Worm (Caenorhabditis elegans) whole organism, early embryonic: Measurements from ENCODE around the gene F19B2.6.

ENCODE experiments used
- B0310.2 ChIP-seq: sonication (generic microtip); optimal IDR thresholded peaks from 2 replicates; lab custom pipeline; 2016; ENCODE audit warnings: mild to moderate bottlenecking, missing genetic modification characterization, missing compliant biosample characterization
- F13C5.2 ChIP-seq: sonication (generic microtip); optimal IDR thresholded peaks from 2 replicates; lab custom pipeline; 2017; ENCODE audit warnings: mild to moderate bottlenecking, missing genetic modification characterization, inconsistent platforms, missing compliant biosample characterization
- ama-1 ChIP-seq: fragments of 150-350 bp; optimal IDR thresholded peaks from 2 replicates; lab custom pipeline; 2014
- ceh-13 ChIP-seq: fragments of 200-800 bp; sonication (Bioruptor generic); optimal IDR thresholded peaks from 2 replicates; lab custom pipeline; 2018; ENCODE audit warnings: mild to moderate bottlenecking, missing genetic modification characterization, missing compliant biosample characterization
- ceh-36 ChIP-seq: sonication (generic microtip); optimal IDR thresholded peaks from 2 replicates; lab custom pipeline; 2016; ENCODE audit warnings: missing genetic modification characterization, inconsistent platforms, missing compliant biosample characterization
- flt-1 ChIP-seq: fragments of 200-800 bp; sonication (Bioruptor generic); IDR thresholded peaks from 2 replicates; pipeline ENCODE4 v1.3.6; 2022; ENCODE audit warnings: missing genetic modification characterization, missing compliant biosample characterization
- hmbx-1 ChIP-seq: sonication (generic microtip); optimal IDR thresholded peaks from 2 replicates; lab custom pipeline; 2016; ENCODE audit warnings: mild to moderate bottlenecking, missing genetic modification characterization, missing compliant biosample characterization
- hmg-4 ChIP-seq: fragments of 200-800 bp; sonication (Bioruptor generic); optimal IDR thresholded peaks from 2 replicates; lab custom pipeline; 2018; ENCODE audit warnings: mild to moderate bottlenecking, missing genetic modification characterization, missing compliant biosample characterization
- hnd-1 ChIP-seq: sonication (generic microtip); optimal IDR thresholded peaks from 2 replicates; lab custom pipeline; 2016; ENCODE audit warnings: missing genetic modification characterization, missing compliant biosample characterization
- scrt-1 ChIP-seq: fragments of 200-800 bp; sonication (Bioruptor generic); IDR thresholded peaks from 2 replicates; pipeline ENCODE4 v1.3.6; 2022; ENCODE audit warnings: missing genetic modification characterization, missing compliant biosample characterization
- tbx-11 ChIP-seq: fragments of 200-800 bp; sonication (Bioruptor generic); IDR thresholded peaks from 2 replicates; pipeline ENCODE4 v1.3.6; 2022; ENCODE audit warnings: missing genetic modification characterization, missing compliant biosample characterization

DNA sequence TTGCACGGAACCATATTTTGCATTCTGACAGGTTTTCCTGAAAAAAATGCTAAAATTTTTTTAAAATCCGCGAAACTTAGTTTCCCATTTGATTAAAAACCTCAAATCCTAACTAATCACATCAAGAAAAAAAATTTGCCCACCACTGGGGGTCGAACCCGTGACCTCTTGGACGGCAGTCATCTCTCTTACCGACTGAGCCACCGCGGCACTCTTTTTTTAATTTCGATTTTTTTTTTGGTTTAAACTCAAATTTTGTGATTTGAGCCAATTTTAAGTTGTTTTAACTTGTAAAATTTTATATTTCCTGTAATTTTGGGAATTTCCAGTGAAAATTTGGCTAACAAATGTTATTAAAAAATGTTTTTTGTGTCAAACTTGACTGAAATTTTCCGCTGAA, 38.6 kb upstream of the F19B2.6 start:
- TF ChIP-seq ama-1 (no peak), ceh-13 (GFP tag; lab: Kevin White, UChicago) (no peak), B0310.2 (tag; lab: Kevin White, UChicago) (no peak), tbx-11 (GFP tag; lab: Robert Waterston, UW) (no peak), scrt-1 (no peak), F13C5.2 (no peak), ceh-36 (tag; lab: Kevin White, UChicago) (no peak), hmg-4 (GFP tag; lab: Kevin White, UChicago) (no peak), flt-1 (GFP tag; lab: Robert Waterston, UW) (no peak), hmbx-1 (tag; lab: Kevin White, UChicago) (no peak), hnd-1 (no peak)
